Fruit fly (Drosophila melanogaster): ENCODE results near the gene CG43329.

DNA sequence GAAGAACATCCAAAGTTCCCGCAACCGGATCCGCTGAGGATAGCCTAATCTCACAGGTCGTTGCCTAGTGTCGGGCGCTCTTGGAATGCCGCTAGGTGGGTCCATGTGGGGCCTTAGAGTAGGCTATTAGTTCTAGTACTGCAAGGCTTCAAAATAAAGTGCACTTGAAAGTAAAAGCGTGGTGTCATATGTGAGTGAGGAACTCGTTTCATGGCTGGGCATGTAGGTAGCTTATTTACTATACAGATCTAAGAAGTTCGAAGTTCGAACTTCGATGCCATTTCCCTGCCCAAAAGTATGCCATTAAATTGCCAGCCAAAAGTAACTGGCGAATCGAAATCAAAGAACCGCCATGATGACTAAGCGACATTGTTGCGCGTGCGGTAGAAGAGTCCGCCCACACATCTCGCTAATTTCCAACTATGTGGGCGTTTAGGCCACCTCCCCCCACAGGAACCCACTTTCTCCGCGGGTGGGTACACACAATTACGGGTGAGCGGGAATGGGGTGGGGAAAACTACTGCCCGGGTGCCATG lies 49.0 kb downstream of the CG43329 start:
- TF ChIP-seq CG8478 (optimal IDR thresholded peaks at IDR 0.05), result no peak
- TF ChIP-seq psq (optimal IDR thresholded peaks at IDR 0.05), result no peak
- TF ChIP-seq pan (optimal IDR thresholded peaks at IDR 0.05), result no peak
- no peak for TF ChIP-seq usp (GFP tag; optimal IDR thresholded peaks at IDR 0.05)
